Fruit fly (Drosophila melanogaster): ENCODE measurements around the gene dlg1.
A peak's percentile ranks its signal among the peaks of the same experiment; 100 is the strongest.

The dlg1 gene

dm6 chrX:11451027-11451572 lies 81.6 kb downstream of the dlg1 start (continued):
- TF ChIP-seq fd59A (GFP tag; optimal IDR thresholded peaks at IDR 0.05) (no peak), Sox14 (GFP tag; optimal IDR thresholded peaks at IDR 0.05) (no peak), fd85E (GFP tag; optimal IDR thresholded peaks at IDR 0.05) (no peak), net (GFP tag; optimal IDR thresholded peaks at IDR 0.05) (peak; percentile 35), CG8319 (GFP tag; optimal IDR thresholded peaks at IDR 0.05) (no peak), OdsH (GFP tag; optimal IDR thresholded peaks at IDR 0.05) (peak; percentile 66), acj6 (GFP tag; optimal IDR thresholded peaks at IDR 0.05) (peak; percentile 41), Smox (GFP tag; optimal IDR thresholded peaks at IDR 0.05) (peak; percentile 9), ss (GFP tag; optimal IDR thresholded peaks at IDR 0.05) (no peak), spab (GFP tag; optimal IDR thresholded peaks at IDR 0.05) (no peak), CG6854 (GFP tag; optimal IDR thresholded peaks at IDR 0.05) (no peak), CG6276 (GFP tag; optimal IDR thresholded peaks at IDR 0.05) (peak; percentile 65), esn (GFP tag; optimal IDR thresholded peaks at IDR 0.05) (peak; percentile 8), svp (GFP tag) (peak; percentile 67), Eip75B (GFP tag; optimal IDR thresholded peaks at IDR 0.05) (peak; percentile 6), CG8119 (GFP tag; IDR thresholded peaks at IDR 0.05) (peak; percentile 73; the same call in 2 of the 3 replicates), CG7368 (GFP tag; optimal IDR thresholded peaks at IDR 0.05) (no peak), CG6163 (GFP tag; IDR thresholded peaks at IDR 0.05) (peak; percentile 59; the same call in 2 of the 3 replicates)

DNA sequence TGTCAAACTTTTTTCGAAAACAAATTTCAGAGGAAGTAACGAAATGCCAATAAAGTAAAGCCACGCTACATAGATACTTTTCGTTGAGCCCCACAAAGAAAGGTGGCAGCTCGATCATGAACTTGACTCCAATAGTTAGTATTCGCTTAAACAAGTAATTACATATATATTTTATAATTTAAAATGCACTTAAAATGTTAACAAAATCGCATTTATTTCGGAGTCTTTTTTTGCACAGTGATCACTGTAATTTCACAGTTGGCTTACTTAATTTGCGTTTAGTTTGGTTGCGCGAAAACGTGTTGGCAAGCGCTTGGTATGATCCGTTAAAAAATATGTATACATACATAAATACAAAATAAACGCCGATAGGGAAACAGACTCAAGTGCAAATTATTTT lies 82.2 kb downstream of the dlg1 start:
- TF ChIP-seq CG6163 (GFP tag; IDR thresholded peaks at IDR 0.05) = peak; percentile 49; the same call in 2 of the 3 replicates
- peak; percentile 24 for TF ChIP-seq Sox102F (GFP tag; optimal IDR thresholded peaks at IDR 0.05)
- TF ChIP-seq Blimp-1 (GFP tag; optimal IDR thresholded peaks at IDR 0.05) = no peak
- TF ChIP-seq eg (GFP tag; IDR thresholded peaks at IDR 0.05) = peak; percentile 35; the same call in 2 of the 3 replicates
- peak; percentile 46 for TF ChIP-seq svp (GFP tag)
- peak; percentile 15 for TF ChIP-seq CG6276 (GFP tag; optimal IDR thresholded peaks at IDR 0.05)
- no peak for TF ChIP-seq CG1621 (tag; optimal IDR thresholded peaks at IDR 0.05)
- no peak for TF ChIP-seq pdm3 (GFP tag; optimal IDR thresholded peaks at IDR 0.05)
- TF ChIP-seq CG8632 (GFP tag; optimal IDR thresholded peaks at IDR 0.05) = peak; percentile 18
- TF ChIP-seq Hr4 (GFP tag; optimal IDR thresholded peaks at IDR 0.05) = peak; percentile 24
- peak; percentile 34; the same call in 2 of the 3 replicates for TF ChIP-seq CG8119 (GFP tag; IDR thresholded peaks at IDR 0.05)
- TF ChIP-seq esn (GFP tag; optimal IDR thresholded peaks at IDR 0.05) = peak; percentile 29
- TF ChIP-seq fkh (GFP tag; optimal IDR thresholded peaks at IDR 0.05) = no peak
- peak; percentile 11 for TF ChIP-seq Met (GFP tag; optimal IDR thresholded peaks at IDR 0.05)
- TF ChIP-seq Eip78C (GFP tag) = peak; percentile 45
- peak; percentile 50 for TF ChIP-seq CG15336 (GFP tag; IDR thresholded peaks at IDR 0.05)
- peak; percentile 7 for TF ChIP-seq acj6 (GFP tag; optimal IDR thresholded peaks at IDR 0.05)

DNA sequence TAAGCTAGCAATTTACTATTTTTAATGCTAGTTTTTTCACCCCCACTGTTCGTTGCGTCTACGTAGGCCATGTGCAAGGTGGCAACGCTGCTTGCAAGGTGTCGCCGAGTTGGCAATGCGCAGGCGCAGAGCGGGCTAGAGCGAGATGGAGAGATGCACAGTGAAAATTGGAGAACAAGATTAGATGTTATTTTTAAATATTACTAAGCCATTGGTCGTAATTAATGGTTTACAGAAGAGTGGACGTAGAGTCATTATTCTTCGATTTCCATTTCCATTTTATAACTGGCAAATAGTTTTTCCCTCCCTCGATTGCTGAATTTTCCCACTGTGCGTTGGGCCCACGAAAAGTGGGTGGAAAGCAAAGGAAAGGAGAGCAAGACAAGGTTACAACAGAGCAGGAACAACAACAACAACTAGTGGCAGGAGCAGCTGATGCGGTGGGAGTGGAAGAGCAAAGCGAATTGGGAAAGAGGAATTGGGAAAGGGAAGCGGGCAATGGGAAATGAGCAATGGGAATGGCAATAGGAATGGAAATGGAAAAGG lies 83.5 kb downstream of the dlg1 start:
- TF ChIP-seq CG34406 (GFP tag; optimal IDR thresholded peaks at IDR 0.05) (peak; percentile 71), CG32006 (GFP tag; optimal IDR thresholded peaks at IDR 0.05) (peak; percentile 91), CG6163 (GFP tag; IDR thresholded peaks at IDR 0.05) (peak; percentile 96), svp (GFP tag) (peak; percentile 86), CG8632 (GFP tag; optimal IDR thresholded peaks at IDR 0.05) (peak; percentile 75), Hr38 (GFP tag; optimal IDR thresholded peaks at IDR 0.05) (no peak), Hr4 (GFP tag; optimal IDR thresholded peaks at IDR 0.05) (peak; percentile 94), Gug (GFP tag; IDR thresholded peaks at IDR 0.05) (peak; percentile 90), CG10631 (GFP tag; optimal IDR thresholded peaks at IDR 0.05) (peak; percentile 84), fd85E (GFP tag; optimal IDR thresholded peaks at IDR 0.05) (peak; percentile 56), fkh (GFP tag; optimal IDR thresholded peaks at IDR 0.05) (no peak), CG1621 (tag; optimal IDR thresholded peaks at IDR 0.05) (peak; percentile 80), Sox14 (GFP tag; optimal IDR thresholded peaks at IDR 0.05) (peak; percentile 83), Ets96B (tag; optimal IDR thresholded peaks at IDR 0.05) (peak; percentile 81), Hr39 (GFP tag; optimal IDR thresholded peaks at IDR 0.05) (peak; percentile 68), Eip75B (GFP tag; optimal IDR thresholded peaks at IDR 0.05) (peak; percentile 88), CG3032 (tag; optimal IDR thresholded peaks at IDR 0.05) (peak; percentile 78), lz (GFP tag; optimal IDR thresholded peaks at IDR 0.05) (peak; percentile 75), Ets21C (GFP tag; optimal IDR thresholded peaks at IDR 0.05) (peak; percentile 56), esn (GFP tag; optimal IDR thresholded peaks at IDR 0.05) (peak; percentile 77), Sox15 (GFP tag; optimal IDR thresholded peaks at IDR 0.05) (peak; percentile 41), pdm3 (GFP tag; optimal IDR thresholded peaks at IDR 0.05) (peak; percentile 88), Met (GFP tag; optimal IDR thresholded peaks at IDR 0.05) (peak; percentile 82), CG6792 (GFP tag; optimal IDR thresholded peaks at IDR 0.05) (peak; percentile 74), eg (GFP tag; IDR thresholded peaks at IDR 0.05) (peak; percentile 96), Smox (GFP tag; optimal IDR thresholded peaks at IDR 0.05) (peak; percentile 69), ss (GFP tag; optimal IDR thresholded peaks at IDR 0.05) (peak; percentile 68 to 77), spab (GFP tag; optimal IDR thresholded peaks at IDR 0.05) (peak; percentile 74), CG31627 (GFP tag; optimal IDR thresholded peaks at IDR 0.05) (peak; percentile 62), CG11902 (GFP tag; optimal IDR thresholded peaks at IDR 0.05) (peak; percentile 55), CG6854 (GFP tag; optimal IDR thresholded peaks at IDR 0.05) (no peak), OdsH (GFP tag; optimal IDR thresholded peaks at IDR 0.05) (peak; percentile 77), topi (GFP tag; optimal IDR thresholded peaks at IDR 0.05) (peak; percentile 80)

Measured in whole organism, prepupa.